Fruit fly (Drosophila melanogaster): ENCODE measurements around the gene sowah.

The sowah gene

DNA sequence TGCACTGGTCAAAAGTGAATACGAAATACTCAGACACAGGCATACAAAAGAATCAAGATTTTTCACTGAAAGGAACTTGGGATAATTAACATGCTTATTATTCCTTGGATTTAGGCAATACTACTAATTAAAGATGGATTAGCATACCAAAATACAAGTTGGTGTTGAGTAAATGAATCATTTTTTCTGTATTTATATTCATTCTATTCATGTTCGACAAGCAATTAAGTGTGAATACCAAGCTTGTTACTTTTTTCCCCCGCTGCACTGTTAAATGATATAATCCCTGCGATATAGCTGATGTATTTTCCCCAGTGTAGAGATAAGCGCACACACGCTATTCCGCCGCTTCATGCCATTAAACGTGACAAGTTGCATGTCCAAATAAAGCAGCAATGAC lies 14.6 kb downstream of the sowah start:
- TF ChIP-seq topi (GFP tag; optimal IDR thresholded peaks at IDR 0.05) = peak; percentile 79
- no peak for TF ChIP-seq Lpt (GFP tag; optimal IDR thresholded peaks at IDR 0.05)
- TF ChIP-seq pdm3 (GFP tag; optimal IDR thresholded peaks at IDR 0.05) = peak; percentile 67
- TF ChIP-seq Met (GFP tag; optimal IDR thresholded peaks at IDR 0.05) = peak; percentile 84
- TF ChIP-seq Eip75B (GFP tag; optimal IDR thresholded peaks at IDR 0.05) = peak; percentile 69
- peak; percentile 45 for TF ChIP-seq CG11762 (GFP tag; optimal IDR thresholded peaks at IDR 0.05; ENCODE audit: insufficient read depth)
- peak; percentile 72 for TF ChIP-seq fd59A (GFP tag; optimal IDR thresholded peaks at IDR 0.05)
- no peak for TF ChIP-seq CG6854 (GFP tag; optimal IDR thresholded peaks at IDR 0.05)
- TF ChIP-seq dac (GFP tag; optimal IDR thresholded peaks at IDR 0.05) = no peak
- peak; percentile 74 for TF ChIP-seq Sox14 (GFP tag; optimal IDR thresholded peaks at IDR 0.05)
- TF ChIP-seq ss (GFP tag; optimal IDR thresholded peaks at IDR 0.05) = peak; percentile 62 to 63
- TF ChIP-seq fkh (GFP tag; optimal IDR thresholded peaks at IDR 0.05) = no peak
- no peak for TF ChIP-seq CG15336 (GFP tag; IDR thresholded peaks at IDR 0.05)
- TF ChIP-seq Ets21C (GFP tag; optimal IDR thresholded peaks at IDR 0.05) = peak; percentile 67
- peak; percentile 49 for TF ChIP-seq Hr4 (GFP tag; optimal IDR thresholded peaks at IDR 0.05)
- peak; percentile 76 for TF ChIP-seq acj6 (GFP tag; optimal IDR thresholded peaks at IDR 0.05)
- TF ChIP-seq CG10669 (GFP tag; optimal IDR thresholded peaks at IDR 0.05) = peak; percentile 70
- peak; percentile 83 for TF ChIP-seq Hr39 (GFP tag; optimal IDR thresholded peaks at IDR 0.05)
- peak; percentile 57 for TF ChIP-seq net (GFP tag; optimal IDR thresholded peaks at IDR 0.05)
- TF ChIP-seq dsx (GFP tag; optimal IDR thresholded peaks at IDR 0.05; ENCODE audit: poor library complexity, severe bottlenecking) = peak; percentile 53
- TF ChIP-seq CG8632 (GFP tag; optimal IDR thresholded peaks at IDR 0.05) = peak; percentile 68
- peak; percentile 50 for TF ChIP-seq CG8319 (GFP tag; optimal IDR thresholded peaks at IDR 0.05)
- TF ChIP-seq CG6792 (GFP tag; optimal IDR thresholded peaks at IDR 0.05) = peak; percentile 61
- TF ChIP-seq salr (GFP tag; optimal IDR thresholded peaks at IDR 0.05) = peak in 1 of 2 experiments; percentile 12
- TF ChIP-seq Ets96B (tag; optimal IDR thresholded peaks at IDR 0.05) = peak; percentile 69
- TF ChIP-seq Smox (GFP tag; optimal IDR thresholded peaks at IDR 0.05) = peak; percentile 74
- TF ChIP-seq svp (GFP tag) = peak; percentile 97
- peak; percentile 81 for TF ChIP-seq CG31627 (GFP tag; optimal IDR thresholded peaks at IDR 0.05)
- no peak for TF ChIP-seq CG6276 (GFP tag; optimal IDR thresholded peaks at IDR 0.05)
- TF ChIP-seq CG4318 (GFP tag; optimal IDR thresholded peaks at IDR 0.05) = peak; percentile 5
- peak; percentile 48 for TF ChIP-seq CG1621 (tag; optimal IDR thresholded peaks at IDR 0.05)
- TF ChIP-seq Sox15 (GFP tag; optimal IDR thresholded peaks at IDR 0.05) = peak; percentile 57
- peak; percentile 62 for TF ChIP-seq CG10631 (GFP tag; optimal IDR thresholded peaks at IDR 0.05)
- TF ChIP-seq Hr38 (GFP tag; optimal IDR thresholded peaks at IDR 0.05) = no peak
- peak; percentile 90 for TF ChIP-seq Eip78C (GFP tag)
- TF ChIP-seq OdsH (GFP tag; optimal IDR thresholded peaks at IDR 0.05) = peak; percentile 62
- peak; percentile 5 for TF ChIP-seq CG9139 (GFP tag; optimal IDR thresholded peaks at IDR 0.05)
- peak; percentile 65 for TF ChIP-seq spab (GFP tag; optimal IDR thresholded peaks at IDR 0.05)
- peak; percentile 51 for TF ChIP-seq CG7368 (GFP tag; optimal IDR thresholded peaks at IDR 0.05)
- no peak for TF ChIP-seq Gug (GFP tag; IDR thresholded peaks at IDR 0.05)
- TF ChIP-seq lz (GFP tag; optimal IDR thresholded peaks at IDR 0.05) = peak; percentile 76
- peak; percentile 70 for TF ChIP-seq achi (GFP tag; optimal IDR thresholded peaks at IDR 0.05)
- peak; percentile 72 for TF ChIP-seq CG34406 (GFP tag; optimal IDR thresholded peaks at IDR 0.05)
- peak; percentile 3 for TF ChIP-seq fd85E (GFP tag; optimal IDR thresholded peaks at IDR 0.05)
- TF ChIP-seq CG6163 (GFP tag; IDR thresholded peaks at IDR 0.05) = peak; percentile 23; the same call in 2 of the 3 replicates
- no peak for TF ChIP-seq CG16779 (tag; optimal IDR thresholded peaks at IDR 0.05)
- peak; percentile 49 for TF ChIP-seq vri (GFP tag; optimal IDR thresholded peaks at IDR 0.05)
- TF ChIP-seq CG6808 (GFP tag; optimal IDR thresholded peaks at IDR 0.05) = peak; percentile 67
- TF ChIP-seq CG3919 (GFP tag; optimal IDR thresholded peaks at IDR 0.05) = peak; percentile 57
- no peak for TF ChIP-seq CG11294 (GFP tag; IDR thresholded peaks at IDR 0.05)
- TF ChIP-seq eg (GFP tag; IDR thresholded peaks at IDR 0.05) = no peak
- peak; percentile 24; the same call in 1 of the 3 replicates for TF ChIP-seq CG8119 (GFP tag; IDR thresholded peaks at IDR 0.05)

Measured in whole organism, prepupa.